Fruit fly (Drosophila melanogaster) whole organism, wandering third instar larva: ENCODE results near the gene Tmtc4.

Experiments
- Abd-B ChIP-seq: fragments of >200 bp; optimal IDR thresholded peaks from 2 replicates; lab custom pipeline; 2017; ENCODE audit warnings: missing biosample characterization, missing genetic modification characterization
- CG32264 ChIP-seq: fragments of 200-800 bp; sonication (Bioruptor generic); optimal IDR thresholded peaks from 2 replicates; lab custom pipeline; 2016; ENCODE audit warnings: missing biosample characterization, missing genetic modification characterization
- CG9705 ChIP-seq: fragments of 200-800 bp; sonication (Bioruptor generic); optimal IDR thresholded peaks from 2 replicates; lab custom pipeline; 2018; ENCODE audit warnings: missing biosample characterization, mild to moderate bottlenecking, missing genetic modification characterization
- CrebA ChIP-seq: fragments of 200-800 bp; sonication (Bioruptor generic); optimal IDR thresholded peaks from 2 replicates; lab custom pipeline; 2016; ENCODE audit warnings: missing biosample characterization, mild to moderate bottlenecking, missing genetic modification characterization, borderline replicate concordance
- Dfd ChIP-seq: fragments of >200 bp; optimal IDR thresholded peaks from 2 replicates; lab custom pipeline; 2017; ENCODE audit warnings: missing biosample characterization, missing genetic modification characterization
- Dif ChIP-seq: fragments of 200-275, 200-300 bp; sonication (Bioruptor generic); optimal IDR thresholded peaks from 2 replicates; lab custom pipeline; 2018; ENCODE audit warnings: missing biosample characterization, missing genetic modification characterization; ENCODE audit not compliant: partially characterized antibody
- GATAd ChIP-seq: sonication (Bioruptor generic); optimal IDR thresholded peaks from 2 replicates; lab custom pipeline; 2016; ENCODE audit warnings: missing biosample characterization, missing genetic modification characterization
- HLH106 ChIP-seq: fragments of 200-800 bp; optimal IDR thresholded peaks from 3 replicates; lab custom pipeline; 2019; ENCODE audit warnings: missing biosample characterization, mild to moderate bottlenecking, missing genetic modification characterization, moderate library complexity
- Hnf4 ChIP-seq: fragments of 200-800 bp; sonication (Bioruptor generic); optimal IDR thresholded peaks from 2 replicates; lab custom pipeline; 2016; ENCODE audit warnings: missing biosample characterization, mild to moderate bottlenecking, missing genetic modification characterization
- Hr78 ChIP-seq: fragments of >200 bp; optimal IDR thresholded peaks from 2 replicates; lab custom pipeline; 2017; ENCODE audit warnings: missing biosample characterization, missing genetic modification characterization
- Hr83 ChIP-seq: fragments of 200-300 bp; sonication (Bioruptor generic); optimal IDR thresholded peaks from 2 replicates; lab custom pipeline; 2016; ENCODE audit warnings: missing biosample characterization, mild to moderate bottlenecking, missing genetic modification characterization, moderate library complexity; ENCODE audit not compliant: poor library complexity, severe bottlenecking
- Jra ChIP-seq: sonication (Bioruptor generic); optimal IDR thresholded peaks from 2 replicates; lab custom pipeline; 2016; ENCODE audit warnings: missing biosample characterization, missing genetic modification characterization
- Mio ChIP-seq: sonication (Bioruptor generic); optimal IDR thresholded peaks from 2 replicates; lab custom pipeline; 2016; ENCODE audit warnings: missing biosample characterization, missing genetic modification characterization
- Myc ChIP-seq: fragments of >200 bp; optimal IDR thresholded peaks from 2 replicates; lab custom pipeline; 2017
- N ChIP-seq: fragments of >200 bp; optimal IDR thresholded peaks from 2 replicates; lab custom pipeline; 2018; ENCODE audit warnings: missing biosample characterization, missing external identifiers, missing genetic modification characterization
- OdsH ChIP-seq: fragments of 200-800 bp; sonication (Bioruptor generic); optimal IDR thresholded peaks from 2 replicates; lab custom pipeline; 2016; ENCODE audit warnings: missing biosample characterization, mild to moderate bottlenecking, missing genetic modification characterization
- Rel ChIP-seq, 2 experiments: fragments of 200-800 bp; sonication (Bioruptor generic) in 1 of 2; optimal IDR thresholded peaks; 2 replicates in 1 of 2; 3 replicates in 1 of 2; lab custom pipeline; 2016 to 2019; ENCODE audit warnings: mild to moderate bottlenecking in 2 of 2, missing biosample characterization in 2 of 2, missing genetic modification characterization in 2 of 2, moderate library complexity in 1 of 2
- Sp1 ChIP-seq: fragments of 200-800 bp; sonication (Bioruptor generic); optimal IDR thresholded peaks from 3 replicates; lab custom pipeline; 2019; ENCODE audit warnings: missing biosample characterization, mild to moderate bottlenecking, missing genetic modification characterization, moderate library complexity
- Vsx2 ChIP-seq: fragments of 200-300, 225-300 bp; sonication (Bioruptor generic); optimal IDR thresholded peaks from 2 replicates; lab custom pipeline; 2018; ENCODE audit warnings: missing biosample characterization, missing genetic modification characterization; ENCODE audit not compliant: partially characterized antibody
- br ChIP-seq: fragments of 200-800 bp; sonication (Bioruptor generic); optimal IDR thresholded peaks from 2 replicates; lab custom pipeline; 2016; ENCODE audit warnings: missing biosample characterization, missing genetic modification characterization
- dmrt93B ChIP-seq: fragments of 200-800 bp; sonication (Bioruptor generic); optimal IDR thresholded peaks from 2 replicates; lab custom pipeline; 2018; ENCODE audit warnings: missing biosample characterization, mild to moderate bottlenecking, missing genetic modification characterization
- dsf ChIP-seq: sonication (Bioruptor generic); optimal IDR thresholded peaks from 2 replicates; lab custom pipeline; 2016; ENCODE audit warnings: missing biosample characterization, missing genetic modification characterization, borderline replicate concordance
- foxo ChIP-seq, 2 experiments: fragments of 200-800 bp; sonication (Bioruptor generic); optimal IDR thresholded peaks; 2 replicates in 1 of 2; 3 replicates in 1 of 2; lab custom pipeline; 2016 to 2017; ENCODE audit warnings: missing biosample characterization in 2 of 2, missing genetic modification characterization in 2 of 2
- h ChIP-seq: fragments of 200-800 bp; sonication (Bioruptor generic); optimal IDR thresholded peaks from 3 replicates; lab custom pipeline; 2016; ENCODE audit warnings: missing biosample characterization, mild to moderate bottlenecking, missing genetic modification characterization
- jim ChIP-seq: fragments of 175-275, 200-325 bp; sonication (Bioruptor generic); optimal IDR thresholded peaks from 2 replicates; lab custom pipeline; 2016; ENCODE audit warnings: missing biosample characterization, mild to moderate bottlenecking, missing genetic modification characterization
- lola ChIP-seq: fragments of >200 bp; optimal IDR thresholded peaks from 2 replicates; lab custom pipeline; 2017; ENCODE audit warnings: missing biosample characterization, missing genetic modification characterization
- pan ChIP-seq: fragments of >200 bp; optimal IDR thresholded peaks from 2 replicates; lab custom pipeline; 2017
- psq ChIP-seq: fragments of 200-800 bp; sonication (Bioruptor generic); optimal IDR thresholded peaks from 3 replicates; lab custom pipeline; 2017; ENCODE audit warnings: missing biosample characterization, mild to moderate bottlenecking, missing genetic modification characterization, moderate library complexity
- rgr ChIP-seq: fragments of 200-800 bp; sonication (Bioruptor generic); optimal IDR thresholded peaks from 3 replicates; lab custom pipeline; 2016; ENCODE audit warnings: missing biosample characterization, mild to moderate bottlenecking, missing genetic modification characterization
- sage ChIP-seq: fragments of 200-800 bp; sonication (Bioruptor generic); optimal IDR thresholded peaks from 2 replicates; lab custom pipeline; 2016; ENCODE audit warnings: missing biosample characterization, mild to moderate bottlenecking, missing genetic modification characterization
- sv ChIP-seq: fragments of 200-800 bp; sonication (Bioruptor generic); optimal IDR thresholded peaks from 3 replicates; lab custom pipeline; 2016; ENCODE audit warnings: missing biosample characterization, missing genetic modification characterization
- tai ChIP-seq: sonication (Bioruptor generic); optimal IDR thresholded peaks from 2 replicates; lab custom pipeline; 2016; ENCODE audit warnings: missing biosample characterization, missing genetic modification characterization
- woc ChIP-seq: sonication (Bioruptor generic); optimal IDR thresholded peaks from 2 replicates; lab custom pipeline; 2016; ENCODE audit warnings: missing biosample characterization, mild to moderate bottlenecking, missing genetic modification characterization

Gene Tmtc4

DNA sequence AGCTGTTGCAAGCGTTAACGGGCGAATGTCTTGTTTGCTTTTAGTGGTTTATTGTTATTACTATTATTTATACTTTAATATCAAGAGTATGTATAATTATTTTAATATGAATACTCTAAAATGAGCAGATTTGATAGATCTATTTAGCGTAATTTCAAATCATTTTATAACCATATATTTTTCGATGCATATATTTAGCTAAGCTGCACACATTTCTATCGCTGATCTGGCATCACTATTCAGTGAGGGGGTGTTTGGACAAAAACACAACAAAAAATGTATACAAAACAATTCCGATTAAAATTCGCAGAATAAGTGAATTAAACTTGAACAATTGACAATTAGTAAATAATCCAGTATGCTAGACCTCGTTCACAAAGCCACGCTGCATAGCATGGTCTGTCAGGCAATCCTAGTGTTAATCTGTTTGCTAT is at the start of gene Tmtc4, which contains the start of gene Trs33:
Gene Tmtc4, plus strand, starts transcription at position 233 of the 434 bp plus-strand sequence.
Gene Trs33, minus strand, starts transcription at position 3 of the 434 bp plus-strand sequence.
- peak; percentile 70 for TF ChIP-seq rgr
- no peak for TF ChIP-seq lola (GFP tag; lab: Kevin White, UChicago)
- peak; percentile 67 for TF ChIP-seq HLH106 (tag; lab: Kevin White, UChicago)
- peak; percentile 51 for TF ChIP-seq psq (GFP tag; lab: Kevin White, UChicago)
- TF ChIP-seq jim (GFP tag; lab: Kevin White, UChicago) = no peak
- no peak for TF ChIP-seq br (GFP tag; lab: Kevin White, UChicago)
- TF ChIP-seq h = peak; percentile 49
- TF ChIP-seq Sp1 (GFP tag; lab: Kevin White, UChicago) = peak; percentile 29
- TF ChIP-seq Myc = peak; percentile 87
- no peak for TF ChIP-seq Abd-B (GFP tag; lab: Kevin White, UChicago)
- no peak for TF ChIP-seq tai (GFP tag; lab: Kevin White, UChicago)
- peak; percentile 71 for TF ChIP-seq woc (GFP tag; lab: Kevin White, UChicago)
- peak in 1 of 2 experiments; percentile 66 for TF ChIP-seq foxo (GFP tag; optimal IDR thresholded peaks at IDR 0.05; lab: Kevin White, UChicago)
- TF ChIP-seq Rel (GFP tag; optimal IDR thresholded peaks at IDR 0.05; lab: Kevin White, UChicago) = no peak
- TF ChIP-seq Rel (tag; optimal IDR thresholded peaks at IDR 0.05; lab: Kevin White, UChicago) = peak; percentile 51
- no peak for TF ChIP-seq N (GFP tag; lab: Kevin White, UChicago)
- TF ChIP-seq CG9705 (GFP tag; lab: Kevin White, UChicago) = peak; percentile 56
- peak; percentile 23 for TF ChIP-seq Hr83 (GFP tag; lab: Kevin White, UChicago)
- TF ChIP-seq OdsH (GFP tag; lab: Kevin White, UChicago) = peak; percentile 11

dm6 chr3R:15305246-15305645 is 45.8 kb upstream of the Tmtc4 start:
- peak; percentile 96 for TF ChIP-seq Dfd (GFP tag; lab: Kevin White, UChicago)
- no peak for TF ChIP-seq sage (GFP tag; lab: Kevin White, UChicago)

- no peak for TF ChIP-seq h
- TF ChIP-seq Vsx2 (GFP tag; lab: Kevin White, UChicago) = no peak
- no peak for TF ChIP-seq CrebA
- no peak for TF ChIP-seq CG9705 (GFP tag; lab: Kevin White, UChicago)
- no peak for TF ChIP-seq pan (lab: Kevin White, UChicago)
- TF ChIP-seq woc (GFP tag; lab: Kevin White, UChicago) = no peak
- no peak for TF ChIP-seq Abd-B (GFP tag; lab: Kevin White, UChicago)
- TF ChIP-seq dsf (GFP tag; lab: Kevin White, UChicago) = no peak
- no peak for TF ChIP-seq foxo (GFP tag; optimal IDR thresholded peaks at IDR 0.05; lab: Kevin White, UChicago)
- TF ChIP-seq GATAd (GFP tag; lab: Kevin White, UChicago) = no peak
- no peak for TF ChIP-seq br (GFP tag; lab: Kevin White, UChicago)
- no peak for TF ChIP-seq dmrt93B
- no peak for TF ChIP-seq Jra (GFP tag; lab: Kevin White, UChicago)
- TF ChIP-seq tai (GFP tag; lab: Kevin White, UChicago) = no peak
- TF ChIP-seq jim (GFP tag; lab: Kevin White, UChicago) = no peak
- TF ChIP-seq Mio (GFP tag; lab: Kevin White, UChicago) = no peak
- no peak for TF ChIP-seq CG32264
- no peak for TF ChIP-seq N (GFP tag; lab: Kevin White, UChicago)
Observed at dm6 chr3R:15309924-15310323, 41.1 kb upstream of the Tmtc4 start, which contains the start of gene Tm2. Tm2 (plus strand) TSS chr3R:15310193.

- TF ChIP-seq dmrt93B (no peak), Rel (GFP tag; optimal IDR thresholded peaks at IDR 0.05; lab: Kevin White, UChicago) (no peak), Rel (tag; optimal IDR thresholded peaks at IDR 0.05; lab: Kevin White, UChicago) (no peak), sv (GFP tag; lab: Kevin White, UChicago) (no peak), Dif (no peak), woc (GFP tag; lab: Kevin White, UChicago) (no peak)
- TF ChIP-seq, all 38 proteins: peak for 0
Observed at dm6 chr3R:15310695-15311094, 40.3 kb upstream of the Tmtc4 start.

DNA sequence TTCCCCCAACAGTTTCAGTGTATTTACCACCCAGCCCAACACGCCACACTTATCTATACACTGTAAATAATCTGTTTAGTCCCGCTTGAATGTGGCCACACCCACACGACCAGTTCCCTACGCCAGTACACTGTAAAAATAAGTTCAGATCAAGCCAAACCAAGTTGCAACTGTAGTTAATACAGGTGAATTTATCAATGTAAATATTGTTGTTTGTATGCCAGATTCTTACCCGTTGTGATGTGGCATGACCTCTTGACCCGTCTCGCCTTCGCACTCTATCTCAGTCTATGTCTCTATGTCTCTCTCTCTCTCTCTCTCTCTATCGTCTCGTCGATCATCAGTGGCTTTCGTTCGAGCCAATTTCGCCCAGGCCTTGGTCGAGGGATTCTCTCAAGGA is 37.2 kb upstream of the Tmtc4 start:
- TF ChIP-seq rgr (no peak), psq (GFP tag; lab: Kevin White, UChicago) (no peak), Hr78 (GFP tag; lab: Kevin White, UChicago) (no peak), tai (GFP tag; lab: Kevin White, UChicago) (no peak), sv (GFP tag; lab: Kevin White, UChicago) (no peak), Dfd (GFP tag; lab: Kevin White, UChicago) (no peak), Jra (GFP tag; lab: Kevin White, UChicago) (no peak), Myc (no peak), Hnf4 (no peak), Rel (GFP tag; optimal IDR thresholded peaks at IDR 0.05; lab: Kevin White, UChicago) (no peak), Rel (tag; optimal IDR thresholded peaks at IDR 0.05; lab: Kevin White, UChicago) (no peak), N (GFP tag; lab: Kevin White, UChicago) (no peak), lola (GFP tag; lab: Kevin White, UChicago) (no peak), h (no peak), GATAd (GFP tag; lab: Kevin White, UChicago) (no peak), Mio (GFP tag; lab: Kevin White, UChicago) (no peak), HLH106 (tag; lab: Kevin White, UChicago) (no peak), OdsH (GFP tag; lab: Kevin White, UChicago) (no peak), dsf (GFP tag; lab: Kevin White, UChicago) (no peak), sage (GFP tag; lab: Kevin White, UChicago) (no peak)
